Fruit fly (Drosophila melanogaster) whole organism, embryonic: ENCODE measurements around the gene CG43922.

ENCODE experiments used
- Aef1 ChIP-seq: fragments of 200-800 bp; sonication (Bioruptor generic); IDR thresholded peaks from 3 replicates; pipeline ENCODE4 v1.3.6; 2022; ENCODE audit warnings: missing biosample characterization, missing genetic modification characterization
- BEAF-32 ChIP-seq: fragments of 200-800 bp; sonication (Bioruptor generic); optimal IDR thresholded peaks from 3 replicates; lab custom pipeline; 2017; ENCODE audit warnings: missing biosample characterization, missing genetic modification characterization, mild to moderate bottlenecking, moderate library complexity, missing genetic modification reagents
- CG10321 ChIP-seq: fragments of 200-800 bp; sonication (Bioruptor generic); IDR thresholded peaks from 2 replicates; pipeline ENCODE4 v1.3.6; 2022; ENCODE audit warnings: missing biosample characterization, missing genetic modification characterization
- CG11504 ChIP-seq: fragments of 200-800 bp; sonication (Bioruptor generic); optimal IDR thresholded peaks from 3 replicates; lab custom pipeline; 2019; ENCODE audit warnings: missing biosample characterization, mild to moderate bottlenecking, missing genetic modification characterization, moderate library complexity
- CG12391 ChIP-seq: fragments of 200-800 bp; sonication (Bioruptor generic); optimal IDR thresholded peaks from 3 replicates; lab custom pipeline; 2018; ENCODE audit warnings: missing biosample characterization, mild to moderate bottlenecking, missing genetic modification characterization, moderate library complexity
- CG12659 ChIP-seq: fragments of 200-800 bp; sonication (Bioruptor generic); optimal IDR thresholded peaks from 3 replicates; lab custom pipeline; 2017; ENCODE audit warnings: mild to moderate bottlenecking, missing biosample characterization, missing genetic modification reagents, missing genetic modification characterization
- CG14014 ChIP-seq: fragments of 200-800 bp; sonication (Bioruptor generic); IDR thresholded peaks from 2 replicates; pipeline ENCODE4 v1.3.6; 2022; ENCODE audit warnings: missing biosample characterization, missing genetic modification characterization
- CG14441 ChIP-seq: fragments of 200-800 bp; sonication (Bioruptor generic); IDR thresholded peaks from 2 replicates; pipeline ENCODE4 v1.3.6; 2022; ENCODE audit warnings: missing biosample characterization, missing genetic modification characterization
- CG1602 ChIP-seq: fragments of 200-800 bp; sonication (Bioruptor generic); optimal IDR thresholded peaks from 3 replicates; lab custom pipeline; 2016; ENCODE audit warnings: missing biosample characterization, missing genetic modification characterization
- CG17359 ChIP-seq: fragments of 200-800 bp; sonication (Bioruptor generic); optimal IDR thresholded peaks from 3 replicates; lab custom pipeline; 2018; ENCODE audit warnings: missing biosample characterization, mild to moderate bottlenecking, missing genetic modification characterization, moderate library complexity
- CG1792 ChIP-seq: fragments of 200-800 bp; sonication (Bioruptor generic); optimal IDR thresholded peaks from 2 replicates; lab custom pipeline; 2016; ENCODE audit warnings: missing biosample characterization, missing genetic modification characterization
- CG18011 ChIP-seq: fragments of 200-800 bp; sonication (Bioruptor generic); optimal IDR thresholded peaks from 2 replicates; lab custom pipeline; 2017; ENCODE audit warnings: missing biosample characterization, missing genetic modification characterization, mild to moderate bottlenecking, moderate library complexity, missing genotype
- CG1832 ChIP-seq: fragments of 200-800 bp; sonication (Bioruptor generic); optimal IDR thresholded peaks from 2 replicates; lab custom pipeline; 2017; ENCODE audit warnings: missing biosample characterization, mild to moderate bottlenecking, missing genetic modification characterization, inconsistent platforms
- CG18764 ChIP-seq: fragments of 200-800 bp; sonication (Bioruptor generic); optimal IDR thresholded peaks from 3 replicates; lab custom pipeline; 2016; ENCODE audit warnings: missing biosample characterization, missing genetic modification characterization
- CG30020 ChIP-seq: fragments of 200-800 bp; optimal IDR thresholded peaks from 2 replicates; lab custom pipeline; 2019; ENCODE audit warnings: missing biosample characterization, mild to moderate bottlenecking, missing genetic modification characterization, moderate library complexity
- CG4617 ChIP-seq: fragments of 200-800 bp; sonication (Bioruptor generic); optimal IDR thresholded peaks from 3 replicates; lab custom pipeline; 2016; ENCODE audit warnings: missing biosample characterization, missing genetic modification characterization, borderline replicate concordance
- CG6791 ChIP-seq: fragments of 200-800 bp; sonication (Bioruptor generic); IDR thresholded peaks from 3 replicates; pipeline ENCODE4 v1.3.6; 2022; ENCODE audit warnings: missing biosample characterization, missing genetic modification characterization; ENCODE audit not compliant: partially characterized antibody
- CG7745 ChIP-seq: fragments of 200-800 bp; sonication (Bioruptor generic); optimal IDR thresholded peaks from 2 replicates; lab custom pipeline; 2018; ENCODE audit warnings: missing biosample characterization, mild to moderate bottlenecking, missing genetic modification characterization, moderate library complexity
- CG8478 ChIP-seq: fragments of >200 bp; optimal IDR thresholded peaks from 2 replicates; lab custom pipeline; 2018
- Doc2 ChIP-seq: fragments of 200-800 bp; sonication (Bioruptor generic); IDR thresholded peaks from 2 replicates; pipeline ENCODE4 v1.3.6; 2022; ENCODE audit warnings: missing biosample characterization, missing genetic modification characterization
- Eip74EF ChIP-seq, 2 experiments: fragments of 200-800 bp in 1 of 2; fragments of >200 bp in 1 of 2; sonication (Bioruptor generic) in 1 of 2; optimal IDR thresholded peaks; 2 replicates each; lab custom pipeline; 2017 to 2019; ENCODE audit warnings: missing biosample characterization in 2 of 2, missing genetic modification characterization in 2 of 2, mild to moderate bottlenecking in 1 of 2, moderate library complexity in 1 of 2
- Hmr ChIP-seq: fragments of 200-800 bp; sonication (Bioruptor generic); optimal IDR thresholded peaks from 3 replicates; lab custom pipeline; 2017; ENCODE audit warnings: mild to moderate bottlenecking, missing biosample characterization, missing genetic modification reagents, missing genetic modification characterization
- Sry-β ChIP-seq: fragments of 200-800 bp; sonication (Bioruptor generic); optimal IDR thresholded peaks from 2 replicates; lab custom pipeline; 2018; ENCODE audit warnings: missing biosample characterization, mild to moderate bottlenecking, missing genetic modification characterization, moderate library complexity
- bowl ChIP-seq: fragments of 200-800 bp; sonication (Bioruptor generic); IDR thresholded peaks from 2 replicates; pipeline ENCODE4 v1.3.6; 2022; ENCODE audit warnings: missing biosample characterization, missing genetic modification characterization
- caup ChIP-seq: fragments of 200-800 bp; sonication (Bioruptor generic); optimal IDR thresholded peaks from 3 replicates; lab custom pipeline; 2017; ENCODE audit warnings: missing biosample characterization, mild to moderate bottlenecking, missing genetic modification characterization, moderate library complexity; ENCODE audit not compliant: severe bottlenecking
- corto ChIP-seq: fragments of 200-800 bp; sonication (Bioruptor generic); optimal IDR thresholded peaks from 2 replicates; lab custom pipeline; 2016; ENCODE audit warnings: missing biosample characterization, mild to moderate bottlenecking, missing genetic modification characterization, moderate library complexity
- croc ChIP-seq: fragments of 200-800 bp; sonication (Bioruptor generic); conservative IDR thresholded peaks from 3 replicates; pipeline ENCODE4 v1.3.6; 2022; ENCODE audit warnings: missing biosample characterization, missing genetic modification characterization
- dati ChIP-seq: fragments of 200-800 bp; sonication (Bioruptor generic); IDR thresholded peaks from 2 replicates; pipeline ENCODE4 v1.3.6; 2022; ENCODE audit warnings: missing biosample characterization, missing genetic modification characterization
- dysf ChIP-seq: fragments of 200-800 bp; sonication (Bioruptor generic); IDR thresholded peaks from 3 replicates; pipeline ENCODE4 v1.3.6; 2022; ENCODE audit warnings: missing biosample characterization, missing genetic modification characterization
- emc ChIP-seq: fragments of 200-800 bp; sonication (Bioruptor generic); optimal IDR thresholded peaks from 2 replicates; lab custom pipeline; 2016; ENCODE audit warnings: missing biosample characterization, missing genetic modification characterization
- gem ChIP-seq: fragments of 200-800 bp; sonication (Bioruptor generic); optimal IDR thresholded peaks from 2 replicates; lab custom pipeline; 2019; ENCODE audit warnings: missing biosample characterization, mild to moderate bottlenecking, missing genetic modification characterization, moderate library complexity
- lab ChIP-seq: fragments of 200-800 bp; sonication (Bioruptor generic); optimal IDR thresholded peaks from 3 replicates; lab custom pipeline; 2017; ENCODE audit warnings: missing biosample characterization, missing genetic modification characterization, mild to moderate bottlenecking, moderate library complexity, missing genetic modification reagents
- lilli ChIP-seq: fragments of 200-800 bp; sonication (Bioruptor generic); optimal IDR thresholded peaks from 3 replicates; lab custom pipeline; 2016; ENCODE audit warnings: missing biosample characterization, missing genetic modification characterization
- lmd ChIP-seq: fragments of 200-800 bp; sonication (Bioruptor generic); IDR thresholded peaks from 2 replicates; pipeline ENCODE4 v1.3.6; 2022; ENCODE audit warnings: missing biosample characterization, missing genetic modification characterization
- nmo ChIP-seq: fragments of 200-800 bp; sonication (Bioruptor generic); optimal IDR thresholded peaks from 2 replicates; lab custom pipeline; 2018; ENCODE audit warnings: missing biosample characterization, mild to moderate bottlenecking, missing genetic modification characterization, moderate library complexity
- org-1 ChIP-seq: fragments of 200-800 bp; sonication (Bioruptor generic); optimal IDR thresholded peaks from 2 replicates; lab custom pipeline; 2017; ENCODE audit warnings: missing biosample characterization, missing genetic modification characterization
- pan ChIP-seq, 4 experiments: fragments of >200 bp in 3 of 4; fragments of 200-800 bp in 1 of 4; sonication (Bioruptor generic) in 1 of 4; optimal IDR thresholded peaks in 3 of 4; IDR thresholded peaks in 1 of 4; 2 replicates each; pipeline versions ENCODE4 v1.3.6 to Lab custom; 2017 to 2022; ENCODE audit warnings: missing biosample characterization in 2 of 4, missing genetic modification characterization in 2 of 4, mixed read lengths in 1 of 4
- pfk ChIP-seq: fragments of 200-800 bp; sonication (Bioruptor generic); optimal IDR thresholded peaks from 2 replicates; lab custom pipeline; 2018; ENCODE audit warnings: missing biosample characterization, mild to moderate bottlenecking, missing genetic modification characterization, moderate library complexity
- pho ChIP-seq: fragments of 200-800 bp; sonication (Bioruptor generic); optimal IDR thresholded peaks from 2 replicates; lab custom pipeline; 2016; ENCODE audit warnings: missing biosample characterization, missing genetic modification characterization
- sens ChIP-seq: fragments of 200-800 bp; sonication (Bioruptor generic); peaks from one replicate; lab custom pipeline; 2016; ENCODE audit warnings: missing biosample characterization, missing genetic modification characterization
- shn ChIP-seq: fragments of 200-800 bp; sonication (Bioruptor generic); optimal IDR thresholded peaks from 3 replicates; lab custom pipeline; 2016; ENCODE audit warnings: missing biosample characterization, missing genetic modification characterization
- slbo ChIP-seq: fragments of 200-800 bp; sonication (Bioruptor generic); IDR thresholded peaks from 2 replicates; pipeline ENCODE4 v1.3.6; 2022; ENCODE audit warnings: missing biosample characterization, missing genetic modification characterization
- unpg ChIP-seq: fragments of 200-800 bp; sonication (Bioruptor generic); optimal IDR thresholded peaks from 3 replicates; lab custom pipeline; 2018; ENCODE audit warnings: missing biosample characterization, mild to moderate bottlenecking, missing genetic modification characterization, moderate library complexity
- vnd ChIP-seq: fragments of 200-800 bp; sonication (Bioruptor generic); IDR thresholded peaks from 3 replicates; pipeline ENCODE4 v1.3.6; 2022; ENCODE audit warnings: missing biosample characterization, missing genetic modification characterization; ENCODE audit not compliant: partially characterized antibody
- wdn ChIP-seq: fragments of 200-800 bp; sonication (Bioruptor generic); IDR thresholded peaks from 2 replicates; pipeline ENCODE4 v1.3.6; 2022; ENCODE audit warnings: missing biosample characterization, missing genetic modification characterization
- zfh1 ChIP-seq: fragments of 200-800 bp; sonication (Bioruptor generic); IDR thresholded peaks from 3 replicates; pipeline ENCODE4 v1.3.6; 2022; ENCODE audit warnings: missing biosample characterization, missing genetic modification characterization

CG43922 gene

dm6 chr2L:6339010-6339897 is 30.7 kb upstream of the CG43922 start (continued):
- TF ChIP-seq caup (GFP tag; lab: Kevin White, UChicago) (peak; percentile 11), lilli (GFP tag; lab: Kevin White, UChicago) (peak; percentile 46), CG1832 (peak; percentile 96), bowl (GFP tag; lab: Robert Waterston, UW) (no peak), pho (GFP tag; lab: Kevin White, UChicago) (peak; percentile 16), CG14014 (GFP tag; lab: Robert Waterston, UW) (peak; percentile 47), CG18764 (GFP tag; lab: Kevin White, UChicago) (peak; percentile 21), pfk (GFP tag; lab: Kevin White, UChicago) (no peak), CG7745 (tag; lab: Kevin White, UChicago) (peak; percentile 92), Eip74EF (GFP tag; optimal IDR thresholded peaks at IDR 0.05; lab: Kevin White, UChicago) (no peak), Aef1 (GFP tag; lab: Robert Waterston, UW) (peak; percentile 39; the same call in 1 of the 3 replicates), CG12391 (peak; percentile 41), wdn (peak; percentile 59), CG30020 (no peak), BEAF-32 (no peak), croc (GFP tag; lab: Robert Waterston, UW) (0 out of 3 replicates have a peak, but pooled peaks have one; percentile 15), unpg (GFP tag; lab: Kevin White, UChicago) (peak; percentile 44), emc (peak; percentile 30), dysf (peak; percentile 49; the same call in 2 of the 3 replicates), corto (GFP tag; lab: Kevin White, UChicago) (no peak), CG11504 (tag; lab: Kevin White, UChicago) (peak; percentile 61), CG1792 (no peak), org-1 (GFP tag; lab: Kevin White, UChicago) (peak; percentile 43), dati (GFP tag; lab: Robert Waterston, UW) (0 out of 2 replicates have a peak, but pooled peaks have one; percentile 41), CG14441 (GFP tag; lab: Robert Waterston, UW) (peak; percentile 34; the same call in 1 of the 2 replicates), Doc2 (GFP tag; lab: Robert Waterston, UW) (no peak), shn (GFP tag; lab: Kevin White, UChicago) (peak; percentile 54), CG18011 (GFP tag; lab: Kevin White, UChicago) (peak; percentile 38), CG12659 (no peak), pan (optimal IDR thresholded peaks at IDR 0.05; lab: Kevin White, UChicago) (no peak), pan (GFP tag; optimal IDR thresholded peaks at IDR 0.05 in 1 of 2, IDR thresholded peaks at IDR 0.05 in 1 of 2) (peak in 1 of 2 experiments; percentile 57), lab (GFP tag; lab: Kevin White, UChicago) (peak; percentile 49), CG6791 (GFP tag; lab: Robert Waterston, UW) (0 out of 3 replicates have a peak, but pooled peaks have one; percentile 8), vnd (no peak), zfh1 (0 out of 3 replicates have a peak, but pooled peaks have one; percentile 34), CG1602 (GFP tag; lab: Kevin White, UChicago) (no peak), sens (peak; percentile 90), Sry-β (no peak), slbo (peak; percentile 42; the same call in 1 of the 2 replicates), CG10321 (peak; percentile 91), CG4617 (GFP tag; lab: Kevin White, UChicago) (no peak), lmd (peak; percentile 31; the same call in 1 of the 2 replicates), Hmr (GFP tag; lab: Kevin White, UChicago) (peak; percentile 28), CG8478 (lab: Kevin White, UChicago) (peak; percentile 89), gem (peak; percentile 73), nmo (GFP tag; lab: Kevin White, UChicago) (peak; percentile 18), CG17359 (tag; lab: Kevin White, UChicago) (peak; percentile 50)
